Worm (Caenorhabditis elegans): ENCODE measurements around the gene lgc-42.

Gene lgc-42

ce11 chrIII:1969802-1970201, 27.9 kb upstream of the lgc-42 start, which contains the start of gene moa-1:
moa-1 (minus strand) TSS chrIII:1969902.
- TF ChIP-seq pha-4 (tag; optimal IDR thresholded peaks at IDR 0.05) = no peak
- TF ChIP-seq ref-2 (tag; optimal IDR thresholded peaks at IDR 0.05) = no peak
- no peak for TF ChIP-seq Y22D7AL.16 (tag; optimal IDR thresholded peaks at IDR 0.05)
- TF ChIP-seq dve-1 (tag; optimal IDR thresholded peaks at IDR 0.05) = no peak
- no peak for TF ChIP-seq nhr-11 (tag; optimal IDR thresholded peaks at IDR 0.05)
- TF ChIP-seq ceh-24 (tag; optimal IDR thresholded peaks at IDR 0.05) = no peak
- no peak for TF ChIP-seq C08G9.2 (tag; optimal IDR thresholded peaks at IDR 0.05)
- no peak for TF ChIP-seq hlh-13 (GFP tag; optimal IDR thresholded peaks at IDR 0.05)
- no peak for TF ChIP-seq unc-86 (tag; optimal IDR thresholded peaks at IDR 0.05)
- no peak for TF ChIP-seq dmd-4 (tag; optimal IDR thresholded peaks at IDR 0.05; ENCODE audit: borderline replicate concordance)
- no peak for TF ChIP-seq tbx-2 (tag; optimal IDR thresholded peaks at IDR 0.05)
- TF ChIP-seq elt-2 (tag; optimal IDR thresholded peaks at IDR 0.05) = no peak
- TF ChIP-seq mec-3 (tag; optimal IDR thresholded peaks at IDR 0.05; ENCODE audit: borderline replicate concordance) = no peak
- no peak for TF ChIP-seq ceh-48 (tag; optimal IDR thresholded peaks at IDR 0.05)
- TF ChIP-seq fkh-10 (GFP tag; optimal IDR thresholded peaks at IDR 0.05) = no peak
- TF ChIP-seq elt-4 (tag; optimal IDR thresholded peaks at IDR 0.05) = no peak
- no peak for TF ChIP-seq pag-3 (tag; optimal IDR thresholded peaks at IDR 0.05; ENCODE audit: borderline replicate concordance)
- no peak for TF ChIP-seq lim-6 (tag; optimal IDR thresholded peaks at IDR 0.05)

- TF ChIP-seq nfya-1 (tag; optimal IDR thresholded peaks at IDR 0.05) (no peak), fkh-10 (GFP tag; optimal IDR thresholded peaks at IDR 0.05) (no peak), hlh-13 (GFP tag; optimal IDR thresholded peaks at IDR 0.05) (no peak), hlh-8 (tag; optimal IDR thresholded peaks at IDR 0.05) (no peak), ceh-22 (tag; optimal IDR thresholded peaks at IDR 0.05) (no peak), C08G9.2 (tag; optimal IDR thresholded peaks at IDR 0.05) (no peak), F13H6.1 (tag; optimal IDR thresholded peaks at IDR 0.05) (no peak), ceh-6 (GFP tag; optimal IDR thresholded peaks at IDR 0.05) (no peak), pqm-1 (tag; optimal IDR thresholded peaks at IDR 0.05) (no peak), hlh-15 (tag; optimal IDR thresholded peaks at IDR 0.05) (no peak), lim-6 (tag; optimal IDR thresholded peaks at IDR 0.05) (no peak), che-1 (tag; optimal IDR thresholded peaks at IDR 0.05) (no peak), ztf-16 (tag; optimal IDR thresholded peaks at IDR 0.05) (no peak), nhr-232 (tag; optimal IDR thresholded peaks at IDR 0.05) (no peak), Y22D7AL.16 (tag; optimal IDR thresholded peaks at IDR 0.05) (no peak), unc-55 (GFP tag; optimal IDR thresholded peaks at IDR 0.05) (no peak), ceh-9 (tag; optimal IDR thresholded peaks at IDR 0.05) (no peak), ttx-3 (tag; optimal IDR thresholded peaks at IDR 0.05) (no peak), elt-2 (tag; optimal IDR thresholded peaks at IDR 0.05) (no peak), ceh-48 (tag; optimal IDR thresholded peaks at IDR 0.05) (no peak)
Measured at ce11 chrIII:1970433-1970832, 27.2 kb upstream of the lgc-42 start, which contains the start of gene R155.5. R155.5 (minus strand) TSS chrIII:1970533.

ce11 chrIII:1975992-1976391, 21.7 kb upstream of the lgc-42 start:
- no peak for TF ChIP-seq sox-4 (tag; optimal IDR thresholded peaks at IDR 0.05)
- TF ChIP-seq elt-2 (tag; optimal IDR thresholded peaks at IDR 0.05) = no peak
- no peak for TF ChIP-seq che-1 (tag; optimal IDR thresholded peaks at IDR 0.05)
- TF ChIP-seq dmd-4 (tag; optimal IDR thresholded peaks at IDR 0.05; ENCODE audit: borderline replicate concordance) = no peak
- no peak for TF ChIP-seq lim-6 (tag; optimal IDR thresholded peaks at IDR 0.05)
- no peak for TF ChIP-seq ets-4 (tag; optimal IDR thresholded peaks at IDR 0.05)
- TF ChIP-seq T23F11.4 (GFP tag; optimal IDR thresholded peaks at IDR 0.05) = no peak
- TF ChIP-seq sdc-2 (tag; optimal IDR thresholded peaks at IDR 0.05) = no peak
- no peak for TF ChIP-seq ceh-34 (tag; optimal IDR thresholded peaks at IDR 0.05)
- no peak for TF ChIP-seq pqm-1 (tag; optimal IDR thresholded peaks at IDR 0.05)
- TF ChIP-seq hlh-6 (tag; optimal IDR thresholded peaks at IDR 0.05) = no peak
- no peak for TF ChIP-seq elt-4 (tag; optimal IDR thresholded peaks at IDR 0.05)
- TF ChIP-seq rnt-1 (tag; optimal IDR thresholded peaks at IDR 0.05) = no peak
- no peak for TF ChIP-seq ceh-19 (GFP tag; optimal IDR thresholded peaks at IDR 0.05)
- no peak for TF ChIP-seq ceh-18 (tag; optimal IDR thresholded peaks at IDR 0.05)
- TF ChIP-seq pros-1 (tag; optimal IDR thresholded peaks at IDR 0.05) = no peak
- no peak for TF ChIP-seq K02D7.2 (tag; optimal IDR thresholded peaks at IDR 0.05)
- no peak for TF ChIP-seq Y22D7AL.16 (tag; optimal IDR thresholded peaks at IDR 0.05)
- no peak for TF ChIP-seq C08G9.2 (tag; optimal IDR thresholded peaks at IDR 0.05)
- TF ChIP-seq npax-4 (tag; optimal IDR thresholded peaks at IDR 0.05) = no peak

All from whole organism, late embryonic.